Fruit fly (Drosophila melanogaster) whole organism, prepupa: Measurements from ENCODE around the gene CG13896.

Experiments used
- net ChIP-seq: fragments of 200-800 bp; sonication (Bioruptor generic); optimal IDR thresholded peaks from 3 replicates; lab custom pipeline; 2016; ENCODE audit warnings: missing biosample characterization, missing genetic modification characterization
- svp ChIP-seq: fragments of 200-800 bp; sonication (Bioruptor generic); peaks from one replicate; lab custom pipeline; 2016; ENCODE audit warnings: missing biosample characterization, missing genetic modification characterization

dm6 chr3L:749199-749538 lies 37.5 kb upstream of the CG13896 start, which contains the start of gene emc:
- TF ChIP-seq net (GFP tag; lab: Kevin White, UChicago) (peak; percentile 62), svp (GFP tag; lab: Kevin White, UChicago) (peak; percentile 79)
